Worm (Caenorhabditis elegans) whole organism, L3 larva: Measurements from ENCODE around the gene snpc-3.1.

ENCODE experiments used
- ZK546.5 ChIP-seq: sonication (generic microtip); optimal IDR thresholded peaks from 2 replicates; lab custom pipeline; 2017; ENCODE audit warnings: missing biosample characterization, missing genetic modification characterization
- ama-1 ChIP-seq: fragments of 150-350 bp; optimal IDR thresholded peaks from 2 replicates; lab custom pipeline; 2018
- eor-1 ChIP-seq, 2 experiments: fragments of 150-350 bp; optimal IDR thresholded peaks; 2 replicates each; lab custom pipeline; 2014 to 2018; ENCODE audit warnings: missing biosample characterization in 2 of 2, missing genetic modification characterization in 2 of 2
- fkh-10 ChIP-seq: sonication (generic microtip); optimal IDR thresholded peaks from 2 replicates; lab custom pipeline; 2017; ENCODE audit warnings: missing biosample characterization, missing genetic modification reagents, missing genetic modification characterization
- lsy-12 ChIP-seq: sonication (generic microtip); optimal IDR thresholded peaks from 2 replicates; lab custom pipeline; 2016; ENCODE audit warnings: mild to moderate bottlenecking, missing genetic modification characterization, missing compliant biosample characterization
- nhr-76 ChIP-seq: fragments of 150-350 bp; sonication (generic microtip); optimal IDR thresholded peaks from 5 replicates; lab custom pipeline; 2014; ENCODE audit warnings: missing biosample characterization, missing genetic modification characterization
- pha-4 ChIP-seq: fragments of 150-350 bp; optimal IDR thresholded peaks from 2 replicates; lab custom pipeline; 2014; ENCODE audit warnings: missing biosample characterization, missing genetic modification reagents, missing genetic modification characterization
- pqm-1 ChIP-seq: fragments of 150-350 bp; optimal IDR thresholded peaks from 2 replicates; lab custom pipeline; 2017; ENCODE audit warnings: missing biosample characterization, missing genetic modification characterization, inconsistent platforms

DNA sequence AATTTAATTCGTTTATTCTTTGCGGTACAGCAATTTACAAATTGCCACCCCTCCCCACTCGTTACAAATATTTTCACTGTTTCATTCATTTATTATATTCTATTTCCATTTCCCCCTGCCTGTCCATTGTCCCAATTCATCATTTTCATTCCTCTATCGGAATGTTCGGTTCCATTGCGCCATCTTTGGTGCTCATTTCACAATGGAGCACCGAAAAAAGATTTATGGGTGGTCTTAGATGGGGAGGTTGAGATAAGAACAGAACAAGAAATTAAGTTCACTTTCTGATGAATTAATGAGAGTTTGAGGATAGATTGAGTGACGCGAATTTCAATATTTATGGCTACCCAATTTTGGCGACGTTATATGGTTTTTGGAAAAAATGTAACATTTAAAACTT lies 6.1 kb upstream of the snpc-3.1 start:
- TF ChIP-seq nhr-76 (tag; lab: Kevin White, UChicago): no peak
- no peak for TF ChIP-seq pqm-1 (tag; lab: Kevin White, UChicago)
- no peak for TF ChIP-seq pha-4 (tag; lab: Kevin White, UChicago)
- TF ChIP-seq ZK546.5 (tag; lab: Kevin White, UChicago): no peak
- no peak for TF ChIP-seq ama-1 (lab: Kevin White, UChicago)
- no peak for TF ChIP-seq fkh-10
- no peak for TF ChIP-seq eor-1 (tag; optimal IDR thresholded peaks at IDR 0.05; lab: Kevin White, UChicago)
- TF ChIP-seq lsy-12: no peak
